Worm (Caenorhabditis elegans) whole organism, early embryonic: ENCODE results near the gene unc-130.

Experiments used
- B0310.2 ChIP-seq: sonication (generic microtip); optimal IDR thresholded peaks from 2 replicates; lab custom pipeline; 2016; ENCODE audit warnings: mild to moderate bottlenecking, missing genetic modification characterization, missing compliant biosample characterization
- F13C5.2 ChIP-seq: sonication (generic microtip); optimal IDR thresholded peaks from 2 replicates; lab custom pipeline; 2017; ENCODE audit warnings: mild to moderate bottlenecking, missing genetic modification characterization, inconsistent platforms, missing compliant biosample characterization
- aly-1 ChIP-seq: sonication (generic microtip); optimal IDR thresholded peaks from 2 replicates; lab custom pipeline; 2016; ENCODE audit warnings: missing genetic modification characterization, missing compliant biosample characterization
- ama-1 ChIP-seq: fragments of 150-350 bp; optimal IDR thresholded peaks from 2 replicates; lab custom pipeline; 2014
- ceh-13 ChIP-seq: fragments of 200-800 bp; sonication (Bioruptor generic); optimal IDR thresholded peaks from 2 replicates; lab custom pipeline; 2018; ENCODE audit warnings: mild to moderate bottlenecking, missing genetic modification characterization, missing compliant biosample characterization
- ceh-36 ChIP-seq: sonication (generic microtip); optimal IDR thresholded peaks from 2 replicates; lab custom pipeline; 2016; ENCODE audit warnings: missing genetic modification characterization, inconsistent platforms, missing compliant biosample characterization
- ets-7 ChIP-seq: sonication (generic microtip); optimal IDR thresholded peaks from 2 replicates; lab custom pipeline; 2016; ENCODE audit warnings: missing genotype, missing genetic modification characterization, missing compliant biosample characterization
- flt-1 ChIP-seq: fragments of 200-800 bp; sonication (Bioruptor generic); IDR thresholded peaks from 2 replicates; pipeline ENCODE4 v1.3.6; 2022; ENCODE audit warnings: missing genetic modification characterization, missing compliant biosample characterization
- hmbx-1 ChIP-seq: sonication (generic microtip); optimal IDR thresholded peaks from 2 replicates; lab custom pipeline; 2016; ENCODE audit warnings: mild to moderate bottlenecking, missing genetic modification characterization, missing compliant biosample characterization
- hmg-4 ChIP-seq: fragments of 200-800 bp; sonication (Bioruptor generic); optimal IDR thresholded peaks from 2 replicates; lab custom pipeline; 2018; ENCODE audit warnings: mild to moderate bottlenecking, missing genetic modification characterization, missing compliant biosample characterization
- hnd-1 ChIP-seq: sonication (generic microtip); optimal IDR thresholded peaks from 2 replicates; lab custom pipeline; 2016; ENCODE audit warnings: missing genetic modification characterization, missing compliant biosample characterization
- pes-1 ChIP-seq: fragments of 200-800 bp; sonication (Bioruptor generic); IDR thresholded peaks from 2 replicates; pipeline ENCODE4 v1.3.6; 2022; ENCODE audit warnings: missing genetic modification reagents, missing genetic modification characterization, missing compliant biosample characterization
- scrt-1 ChIP-seq: fragments of 200-800 bp; sonication (Bioruptor generic); IDR thresholded peaks from 2 replicates; pipeline ENCODE4 v1.3.6; 2022; ENCODE audit warnings: missing genetic modification characterization, missing compliant biosample characterization
- sea-1 ChIP-seq: fragments of 200-800 bp; sonication (Bioruptor generic); conservative IDR thresholded peaks from 2 replicates; pipeline ENCODE4 v1.3.6; 2022; ENCODE audit warnings: missing genetic modification characterization, missing compliant biosample characterization
- tbx-11 ChIP-seq: fragments of 200-800 bp; sonication (Bioruptor generic); IDR thresholded peaks from 2 replicates; pipeline ENCODE4 v1.3.6; 2022; ENCODE audit warnings: missing genetic modification characterization, missing compliant biosample characterization
- tbx-37 ChIP-seq: fragments of 200-800 bp; sonication (Bioruptor generic); conservative IDR thresholded peaks from 2 replicates; pipeline ENCODE4 v1.3.6; 2022; ENCODE audit warnings: missing genetic modification reagents, missing genetic modification characterization, missing compliant biosample characterization
- tra-4 ChIP-seq: sonication (generic microtip); optimal IDR thresholded peaks from 2 replicates; lab custom pipeline; 2017; ENCODE audit warnings: missing genetic modification characterization, missing compliant biosample characterization

unc-130 gene

DNA sequence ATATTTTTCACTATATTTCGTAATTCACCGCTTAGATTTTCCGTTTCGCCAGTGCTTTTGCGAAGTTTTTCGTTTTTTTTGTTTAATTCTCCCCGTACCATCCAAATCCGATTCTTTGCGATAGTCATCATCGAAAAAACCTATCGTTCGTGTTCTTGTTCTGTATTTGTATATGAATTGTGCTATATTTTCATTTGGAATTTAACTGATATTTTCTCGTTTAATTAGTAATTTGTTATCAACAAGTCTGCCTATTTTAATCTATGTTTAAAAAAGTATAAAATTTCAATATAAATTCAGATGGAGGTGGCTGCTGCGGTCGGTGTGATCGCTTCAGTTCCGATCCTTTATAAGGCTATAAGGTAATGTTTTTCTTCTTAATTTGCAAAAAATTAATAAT is 20.8 kb downstream of the unc-130 start, which contains the start of gene samp-1:
TSS of gene samp-1 (plus strand) at position 301 of the 400 bp plus-strand sequence.
- TF ChIP-seq ceh-13 (GFP tag; lab: Kevin White, UChicago) (no peak), ceh-36 (tag; lab: Kevin White, UChicago) (no peak), tra-4 (no peak), ama-1 (lab: Kevin White, UChicago) (no peak), hmg-4 (GFP tag; lab: Kevin White, UChicago) (no peak), tbx-37 (no peak), F13C5.2 (tag; lab: Kevin White, UChicago) (no peak), tbx-11 (no peak), aly-1 (tag; lab: Kevin White, UChicago) (no peak), hmbx-1 (tag; lab: Kevin White, UChicago) (no peak), scrt-1 (GFP tag; lab: Robert Waterston, UW) (no peak), B0310.2 (tag; lab: Kevin White, UChicago) (no peak), pes-1 (GFP tag; lab: Robert Waterston, UW) (no peak), ets-7 (tag; lab: Kevin White, UChicago) (no peak), hnd-1 (tag; lab: Kevin White, UChicago) (no peak), flt-1 (GFP tag; lab: Robert Waterston, UW) (no peak)

DNA sequence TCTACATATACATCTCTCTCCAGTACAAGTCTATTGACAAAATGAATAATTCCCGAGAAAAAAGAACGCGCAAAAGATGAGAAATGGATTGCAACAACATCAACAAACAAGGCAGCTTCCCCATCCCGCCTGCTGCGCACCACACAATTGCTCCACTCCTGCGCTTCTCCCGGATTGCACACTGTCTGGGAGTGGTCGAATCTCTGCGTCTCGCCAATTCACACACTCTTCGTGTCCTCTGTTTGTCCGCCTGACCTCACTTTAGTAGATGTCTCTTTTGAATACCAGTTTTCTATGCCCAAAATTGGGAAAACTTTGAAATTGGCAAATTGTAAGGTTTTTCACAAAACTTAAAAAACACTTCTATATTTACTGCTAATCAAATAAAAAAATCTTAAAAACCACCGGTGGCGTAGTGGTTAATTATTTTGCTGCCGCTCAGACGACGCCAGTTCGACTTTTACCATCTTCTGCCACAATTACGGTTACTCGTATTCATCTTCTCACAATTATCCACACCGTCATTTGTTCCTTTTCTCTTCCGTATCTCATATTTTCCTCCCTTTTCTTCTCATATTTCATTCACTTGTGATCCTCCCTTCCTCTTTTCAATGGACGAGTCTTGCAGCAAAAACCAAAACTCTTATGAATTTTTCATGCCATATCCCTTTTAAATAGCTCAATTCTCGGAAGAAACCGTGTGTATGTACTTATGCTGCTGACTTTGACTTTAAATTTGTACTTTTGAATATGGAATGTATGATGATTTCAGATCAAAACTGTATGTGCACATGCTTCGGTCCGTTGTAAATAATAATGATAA is 24.1 kb downstream of the unc-130 start, which contains the start of gene rsf-1:
TSS of gene rsf-1 (plus strand) at position 773 of the 823 bp plus-strand sequence.
- TF ChIP-seq aly-1 (tag; lab: Kevin White, UChicago), result no peak
- TF ChIP-seq tra-4, result no peak
- no peak for TF ChIP-seq hmg-4 (GFP tag; lab: Kevin White, UChicago)
- TF ChIP-seq hmbx-1 (tag; lab: Kevin White, UChicago), result no peak
- no peak for TF ChIP-seq tbx-37
- TF ChIP-seq sea-1 (GFP tag; lab: Robert Waterston, UW), result no peak
- TF ChIP-seq pes-1 (GFP tag; lab: Robert Waterston, UW), result no peak
- no peak for TF ChIP-seq flt-1 (GFP tag; lab: Robert Waterston, UW)
- TF ChIP-seq hnd-1 (tag; lab: Kevin White, UChicago), result no peak

DNA sequence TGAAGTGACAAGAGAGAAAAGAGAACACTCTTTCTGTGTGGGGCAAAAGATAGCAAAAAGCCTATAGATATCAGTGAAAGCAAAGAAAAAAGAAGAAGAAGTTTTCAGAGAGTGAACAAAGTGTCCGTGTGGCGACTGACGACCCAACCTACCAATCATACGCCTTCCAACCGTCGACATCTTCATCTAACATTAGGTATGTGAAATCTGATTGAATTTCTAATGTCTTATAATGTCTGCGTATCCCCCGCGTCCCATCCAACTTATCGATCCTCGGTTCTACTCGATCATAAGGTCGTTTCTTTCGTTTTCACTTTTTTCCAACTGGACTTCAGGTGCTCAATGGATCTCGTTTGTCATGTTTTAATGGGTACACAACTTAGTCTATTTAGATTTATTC is 25.6 kb downstream of the unc-130 start:
- TF ChIP-seq aly-1 (tag; lab: Kevin White, UChicago), result no peak
- TF ChIP-seq tbx-11, result no peak
- TF ChIP-seq hnd-1 (tag; lab: Kevin White, UChicago), result no peak
- no peak for TF ChIP-seq sea-1 (GFP tag; lab: Robert Waterston, UW)
- TF ChIP-seq ceh-13 (GFP tag; lab: Kevin White, UChicago), result no peak
- TF ChIP-seq scrt-1 (GFP tag; lab: Robert Waterston, UW), result no peak
- TF ChIP-seq tbx-37, result no peak
- TF ChIP-seq B0310.2 (tag; lab: Kevin White, UChicago), result no peak
- no peak for TF ChIP-seq flt-1 (GFP tag; lab: Robert Waterston, UW)
- no peak for TF ChIP-seq pes-1 (GFP tag; lab: Robert Waterston, UW)
- TF ChIP-seq hmg-4 (GFP tag; lab: Kevin White, UChicago), result no peak
- TF ChIP-seq hmbx-1 (tag; lab: Kevin White, UChicago), result no peak
- TF ChIP-seq ceh-36 (tag; lab: Kevin White, UChicago), result no peak
- no peak for TF ChIP-seq tra-4

DNA sequence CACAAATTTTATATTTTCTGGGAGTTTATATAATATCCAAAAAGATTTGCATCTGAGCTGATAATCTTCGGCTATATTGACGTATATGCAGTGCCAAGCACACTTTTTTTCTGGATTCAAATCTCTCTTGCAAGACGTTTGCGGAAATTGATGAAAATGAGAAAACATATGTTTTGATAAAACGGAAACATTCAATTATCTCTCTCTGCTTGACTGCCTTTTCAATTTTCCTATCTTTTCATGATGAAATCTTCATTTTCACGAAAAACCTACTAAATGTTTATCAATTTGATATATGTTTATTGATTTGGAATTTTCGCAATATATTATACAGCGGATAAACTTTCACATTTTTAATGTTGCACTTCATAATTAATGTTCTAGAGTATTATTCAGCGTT is 26.2 kb downstream of the unc-130 start:
- no peak for TF ChIP-seq tbx-37
- TF ChIP-seq ceh-36 (tag; lab: Kevin White, UChicago), result no peak
- TF ChIP-seq ets-7 (tag; lab: Kevin White, UChicago), result no peak
- TF ChIP-seq ceh-13 (GFP tag; lab: Kevin White, UChicago), result no peak
- no peak for TF ChIP-seq B0310.2 (tag; lab: Kevin White, UChicago)

DNA sequence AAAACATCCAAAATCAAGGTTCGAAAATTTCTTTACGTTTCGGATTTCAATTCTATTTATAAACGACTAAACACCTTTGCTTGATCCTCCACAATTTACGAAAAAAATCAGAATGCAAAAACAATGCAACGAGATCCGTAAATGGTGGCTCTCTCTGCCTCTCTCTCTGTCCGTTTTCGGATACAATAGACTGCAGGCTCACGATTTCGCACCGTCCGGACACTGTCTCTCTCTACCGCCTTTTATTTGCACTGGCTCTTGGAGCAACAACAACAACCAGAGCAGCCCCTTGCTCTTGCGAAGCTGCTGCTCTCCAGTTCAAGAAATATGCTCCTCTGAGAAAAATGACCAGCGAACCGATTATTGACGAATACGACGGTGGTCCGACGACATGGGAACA is 30.5 kb downstream of the unc-130 start, which contains the start of gene T24F1.7:
TSS of gene T24F1.7 (plus strand) at position 301 of the 400 bp plus-strand sequence.
- TF ChIP-seq B0310.2 (tag; lab: Kevin White, UChicago) (no peak), ets-7 (tag; lab: Kevin White, UChicago) (no peak), scrt-1 (GFP tag; lab: Robert Waterston, UW) (no peak), hmbx-1 (tag; lab: Kevin White, UChicago) (no peak), tbx-11 (no peak), ceh-36 (tag; lab: Kevin White, UChicago) (no peak), ama-1 (lab: Kevin White, UChicago) (no peak), F13C5.2 (tag; lab: Kevin White, UChicago) (no peak), pes-1 (GFP tag; lab: Robert Waterston, UW) (no peak)

DNA sequence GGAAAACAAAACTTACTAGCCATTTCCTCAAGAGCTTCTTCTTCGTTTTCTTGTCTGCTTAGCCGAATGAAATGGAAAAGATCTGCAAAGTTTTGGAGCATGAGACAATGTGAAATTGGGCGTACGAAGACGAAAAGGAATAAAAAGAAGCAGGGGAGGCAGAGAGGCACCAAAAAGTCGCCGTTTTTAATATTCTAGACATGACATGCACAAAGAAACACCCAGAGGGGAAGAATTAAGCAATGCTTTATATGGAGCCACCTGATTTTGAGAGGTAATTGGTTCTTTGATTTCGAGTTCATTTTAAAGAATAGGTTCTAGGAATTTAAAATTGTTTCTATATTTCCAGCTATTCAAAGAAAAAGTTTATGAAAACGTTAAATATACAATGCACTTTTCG is 32.4 kb downstream of the unc-130 start, which contains the start of gene T24F1.4:
TSS of gene T24F1.4 (minus strand) at position 101 of the 400 bp plus-strand sequence.
- TF ChIP-seq B0310.2 (tag; lab: Kevin White, UChicago) (no peak), hmg-4 (GFP tag; lab: Kevin White, UChicago) (no peak), tbx-11 (no peak), ceh-13 (GFP tag; lab: Kevin White, UChicago) (no peak), tbx-37 (no peak), ama-1 (lab: Kevin White, UChicago) (no peak), hmbx-1 (tag; lab: Kevin White, UChicago) (no peak), tra-4 (no peak), ceh-36 (tag; lab: Kevin White, UChicago) (no peak), aly-1 (tag; lab: Kevin White, UChicago) (no peak)

DNA sequence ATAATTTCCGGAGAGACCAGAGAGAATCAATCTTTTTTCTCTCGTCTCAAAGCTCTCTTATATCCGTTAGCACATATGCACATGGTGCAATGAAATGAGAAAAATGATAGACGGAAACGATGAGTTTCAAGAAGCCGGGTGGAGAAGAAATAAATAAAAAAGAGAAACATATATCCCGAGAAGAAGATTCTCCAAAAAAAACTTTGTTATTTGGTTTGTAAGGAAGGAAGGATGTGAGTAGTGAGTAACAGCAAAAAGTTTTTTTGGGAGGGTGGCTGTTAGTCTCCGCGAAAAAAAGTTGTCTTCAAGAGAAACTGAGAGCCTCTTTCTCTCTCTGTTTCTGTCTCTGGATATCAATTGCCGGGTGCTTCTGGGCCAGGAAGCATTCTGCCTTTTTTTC is 34.9 kb downstream of the unc-130 start:
- TF ChIP-seq flt-1 (GFP tag; lab: Robert Waterston, UW) (no peak), ceh-13 (GFP tag; lab: Kevin White, UChicago) (no peak)
